Worm (Caenorhabditis elegans) whole organism, mixed stage, embryonic: ENCODE data around the gene K01A2.6.

Experiments
- elt-1 ChIP-seq: sonication (generic microtip); optimal IDR thresholded peaks from 2 replicates; lab custom pipeline; 2017; ENCODE audit warnings: missing genetic modification characterization, mild to moderate bottlenecking, missing compliant biosample characterization, antibody characterized with exemption, moderate library complexity, borderline replicate concordance; ENCODE audit not compliant: insufficient read depth
- lin-32 ChIP-seq: fragments of 200-800 bp; sonication (Bioruptor generic); optimal IDR thresholded peaks from 2 replicates; lab custom pipeline; 2018; ENCODE audit warnings: mild to moderate bottlenecking, missing genetic modification characterization, missing compliant biosample characterization
- lsy-2 ChIP-seq: fragments of 150-350 bp; optimal IDR thresholded peaks from 2 replicates; lab custom pipeline; 2014; ENCODE audit warnings: missing biosample characterization, missing genetic modification characterization
- sptf-1 ChIP-seq: sonication (generic microtip); optimal IDR thresholded peaks from 2 replicates; lab custom pipeline; 2017; ENCODE audit warnings: mild to moderate bottlenecking, missing genetic modification characterization, moderate library complexity, missing compliant biosample characterization
- unc-39 ChIP-seq: fragments of 150-350 bp; optimal IDR thresholded peaks from 2 replicates; lab custom pipeline; 2014; ENCODE audit warnings: missing biosample characterization, missing genetic modification characterization

- TF ChIP-seq unc-39 (tag; lab: Kevin White, UChicago) (no peak), lin-32 (no peak), lsy-2 (tag; lab: Kevin White, UChicago) (no peak), sptf-1 (tag; lab: Kevin White, UChicago) (no peak), elt-1 (no peak)
Measured at ce11 chrII:337233-337832, 37.5 kb downstream of the K01A2.6 start, which contains the start of gene cpn-2.
